Fruit fly (Drosophila melanogaster) whole organism, embryonic: ENCODE measurements around the gene CG9664.

Experiments used
- ATbp ChIP-seq: fragments of 200-800 bp; sonication (Bioruptor generic); optimal IDR thresholded peaks from 2 replicates; lab custom pipeline; 2017; ENCODE audit warnings: missing biosample characterization, mild to moderate bottlenecking, missing genetic modification characterization, missing genetic modification reagents
- Adf1 ChIP-seq: fragments of 200-800 bp; sonication (Bioruptor generic); IDR thresholded peaks from 2 replicates; pipeline ENCODE4 v1.3.6; 2022; ENCODE audit warnings: missing biosample characterization, missing genetic modification characterization
- Atf3 ChIP-seq: fragments of 200-800 bp; sonication (Bioruptor generic); optimal IDR thresholded peaks from 3 replicates; lab custom pipeline; 2016; ENCODE audit warnings: missing biosample characterization, missing genetic modification characterization
- Bgb ChIP-seq: fragments of 200-800 bp; sonication (Bioruptor generic); IDR thresholded peaks from 2 replicates; pipeline ENCODE4 v1.3.6; 2022; ENCODE audit warnings: missing biosample characterization, missing genetic modification characterization; ENCODE audit not compliant: partially characterized antibody
- Bteb2 ChIP-seq: fragments of 200-800 bp; sonication (Bioruptor generic); optimal IDR thresholded peaks from 2 replicates; lab custom pipeline; 2016; ENCODE audit warnings: missing biosample characterization, missing genetic modification characterization
- C15 ChIP-seq: fragments of 200-800 bp; sonication (Bioruptor generic); IDR thresholded peaks from 3 replicates; pipeline ENCODE4 v1.3.6; 2022; ENCODE audit warnings: missing biosample characterization, missing genetic modification characterization
- CG10274 ChIP-seq: fragments of 200-800 bp; sonication (Bioruptor generic); optimal IDR thresholded peaks from 3 replicates; lab custom pipeline; 2017; ENCODE audit warnings: missing biosample characterization, mild to moderate bottlenecking, missing genetic modification characterization
- CG10462 ChIP-seq: fragments of 200-800 bp; sonication (Bioruptor generic); optimal IDR thresholded peaks from 2 replicates; lab custom pipeline; 2016; ENCODE audit warnings: missing biosample characterization, missing genetic modification characterization
- CG11398 ChIP-seq: fragments of 200-800 bp; sonication (Bioruptor generic); optimal IDR thresholded peaks from 2 replicates; lab custom pipeline; 2016; ENCODE audit warnings: missing biosample characterization, missing genetic modification characterization
- CG13296 ChIP-seq: fragments of 200-800 bp; sonication (Bioruptor generic); optimal IDR thresholded peaks from 3 replicates; lab custom pipeline; 2018; ENCODE audit warnings: missing biosample characterization, mild to moderate bottlenecking, missing genetic modification characterization
- CG15269 ChIP-seq: fragments of 200-800 bp; sonication (Bioruptor generic); optimal IDR thresholded peaks from 2 replicates; lab custom pipeline; 2018; ENCODE audit warnings: missing biosample characterization, mild to moderate bottlenecking, missing genetic modification characterization, moderate library complexity
- CG16779 ChIP-seq: fragments of 200-800 bp; sonication (Bioruptor generic); IDR thresholded peaks from 2 replicates; pipeline ENCODE4 v1.3.6; 2022; ENCODE audit warnings: missing biosample characterization, missing genetic modification characterization
- CG17829 ChIP-seq: fragments of 200-800 bp; optimal IDR thresholded peaks from 2 replicates; lab custom pipeline; 2019; ENCODE audit warnings: missing biosample characterization, mild to moderate bottlenecking, missing genetic modification characterization, moderate library complexity
- CG1832 ChIP-seq: fragments of 200-800 bp; sonication (Bioruptor generic); optimal IDR thresholded peaks from 2 replicates; lab custom pipeline; 2017; ENCODE audit warnings: missing biosample characterization, mild to moderate bottlenecking, missing genetic modification characterization, inconsistent platforms
- CG30020 ChIP-seq: fragments of 200-800 bp; optimal IDR thresholded peaks from 2 replicates; lab custom pipeline; 2019; ENCODE audit warnings: missing biosample characterization, mild to moderate bottlenecking, missing genetic modification characterization, moderate library complexity
- CG3407 ChIP-seq: fragments of 200-800 bp; sonication (Bioruptor generic); optimal IDR thresholded peaks from 2 replicates; lab custom pipeline; 2018; ENCODE audit warnings: missing biosample characterization, mild to moderate bottlenecking, missing genetic modification characterization
- CG34224 ChIP-seq: fragments of 200-800 bp; sonication (Bioruptor generic); IDR thresholded peaks from 3 replicates; pipeline ENCODE4 v1.3.6; 2022; ENCODE audit warnings: missing biosample characterization, missing genetic modification characterization; ENCODE audit not compliant: partially characterized antibody
- CG34376 ChIP-seq: fragments of 200-800 bp; sonication (Bioruptor generic); optimal IDR thresholded peaks from 2 replicates; lab custom pipeline; 2018; ENCODE audit warnings: missing biosample characterization, mild to moderate bottlenecking, missing genetic modification characterization
- CG4328 ChIP-seq: fragments of 200-800 bp; sonication (Bioruptor generic); optimal IDR thresholded peaks from 3 replicates; lab custom pipeline; 2017; ENCODE audit warnings: missing biosample characterization, missing genetic modification reagents, missing genetic modification characterization
- CG4404 ChIP-seq: fragments of 200-800 bp; sonication (Bioruptor generic); IDR thresholded peaks from 2 replicates; pipeline ENCODE4 v1.3.6; 2022; ENCODE audit warnings: missing biosample characterization, missing genetic modification characterization
- CG4424 ChIP-seq: fragments of 200-800 bp; sonication (Bioruptor generic); optimal IDR thresholded peaks from 3 replicates; lab custom pipeline; 2016; ENCODE audit warnings: missing biosample characterization, missing genetic modification characterization
- CG4820 ChIP-seq: fragments of 200-800 bp; sonication (Bioruptor generic); optimal IDR thresholded peaks from 3 replicates; lab custom pipeline; 2016; ENCODE audit warnings: missing biosample characterization, missing genetic modification characterization
- CG7372 ChIP-seq: fragments of 200-800 bp; sonication (Bioruptor generic); IDR thresholded peaks from 2 replicates; pipeline ENCODE4 v1.3.6; 2022; ENCODE audit warnings: missing biosample characterization, missing genetic modification characterization
- CG9727 ChIP-seq: fragments of 200-800 bp; sonication (Bioruptor generic); optimal IDR thresholded peaks from 3 replicates; lab custom pipeline; 2017; ENCODE audit warnings: missing biosample characterization, mild to moderate bottlenecking, missing genetic modification characterization
- CTCF ChIP-seq: fragments of 200-800 bp; sonication (Bioruptor generic); optimal IDR thresholded peaks from 2 replicates; lab custom pipeline; 2017; ENCODE audit warnings: missing biosample characterization, mild to moderate bottlenecking, missing genetic modification characterization, moderate library complexity
- Chrac-16 ChIP-seq: fragments of 200-800 bp; sonication (Bioruptor generic); optimal IDR thresholded peaks from 3 replicates; lab custom pipeline; 2016; ENCODE audit warnings: missing biosample characterization, missing genetic modification characterization
- Dbx ChIP-seq: fragments of 200-800 bp; sonication (Bioruptor generic); IDR thresholded peaks from 3 replicates; pipeline ENCODE4 v1.3.6; 2022; ENCODE audit warnings: missing biosample characterization, missing genetic modification characterization
- Doc2 ChIP-seq: fragments of 200-800 bp; sonication (Bioruptor generic); IDR thresholded peaks from 2 replicates; pipeline ENCODE4 v1.3.6; 2022; ENCODE audit warnings: missing biosample characterization, missing genetic modification characterization
- Fer2 ChIP-seq: fragments of 200-800 bp; sonication (Bioruptor generic); optimal IDR thresholded peaks from 2 replicates; lab custom pipeline; 2018; ENCODE audit warnings: missing biosample characterization, mild to moderate bottlenecking, missing genetic modification characterization, moderate library complexity
- HmgD ChIP-seq: fragments of 200-800 bp; sonication (Bioruptor generic); optimal IDR thresholded peaks from 3 replicates; lab custom pipeline; 2016; ENCODE audit warnings: missing biosample characterization, missing genetic modification characterization
- Mad ChIP-seq: fragments of 200-800 bp; sonication (Bioruptor generic); optimal IDR thresholded peaks from 2 replicates; lab custom pipeline; 2016; ENCODE audit warnings: missing biosample characterization, missing genetic modification characterization
- Oaz ChIP-seq: fragments of 200-800 bp; sonication (Bioruptor generic); IDR thresholded peaks from 2 replicates; pipeline ENCODE4 v1.3.6; 2022; ENCODE audit warnings: missing biosample characterization, missing genetic modification characterization
- Side ChIP-seq: fragments of 200-800 bp; sonication (Bioruptor generic); optimal IDR thresholded peaks from 2 replicates; lab custom pipeline; 2016; ENCODE audit warnings: missing biosample characterization, missing genetic modification characterization
- Taf1 ChIP-seq: fragments of 200-800 bp; sonication (Bioruptor generic); IDR thresholded peaks from 2 replicates; pipeline ENCODE4 v1.3.6; 2022; ENCODE audit warnings: missing biosample characterization, missing genetic modification characterization
- aop ChIP-seq: fragments of 200-800 bp; sonication (Bioruptor generic); IDR thresholded peaks from 2 replicates; pipeline ENCODE4 v1.3.6; 2022; ENCODE audit warnings: missing biosample characterization, missing genetic modification characterization
- ase ChIP-seq: fragments of 200-800 bp; sonication (Bioruptor generic); IDR thresholded peaks from 3 replicates; pipeline ENCODE4 v1.3.6; 2022; ENCODE audit warnings: missing biosample characterization, missing genetic modification characterization
- bsh ChIP-seq, 2 experiments: fragments of 200-800 bp; sonication (Bioruptor generic); optimal IDR thresholded peaks; 2 replicates each; lab custom pipeline; 2017 to 2018; ENCODE audit warnings: mild to moderate bottlenecking in 2 of 2, missing biosample characterization in 2 of 2, missing genetic modification characterization in 2 of 2, moderate library complexity in 1 of 2
- ci ChIP-seq: fragments of 200-800 bp; sonication (Bioruptor generic); IDR thresholded peaks from 3 replicates; pipeline ENCODE4 v1.3.6; 2022; ENCODE audit warnings: missing biosample characterization, missing genetic modification characterization
- crp ChIP-seq, 2 experiments: fragments of 200-800 bp; sonication (Bioruptor generic); optimal IDR thresholded peaks; 2 replicates in 1 of 2; 3 replicates in 1 of 2; lab custom pipeline; 2017; ENCODE audit warnings: missing biosample characterization in 2 of 2, missing genetic modification characterization in 2 of 2, mild to moderate bottlenecking in 1 of 2, moderate library complexity in 1 of 2
- esg ChIP-seq: fragments of 200-800 bp; sonication (Bioruptor generic); conservative IDR thresholded peaks from 2 replicates; pipeline ENCODE4 v1.3.6; 2022; ENCODE audit warnings: missing biosample characterization, missing genetic modification characterization
- exex ChIP-seq: fragments of 200-800 bp; sonication (Bioruptor generic); optimal IDR thresholded peaks from 4 replicates; lab custom pipeline; 2018; ENCODE audit warnings: missing biosample characterization, mild to moderate bottlenecking, missing genetic modification characterization, moderate library complexity
- gsb ChIP-seq: fragments of 200-800 bp; sonication (Bioruptor generic); IDR thresholded peaks from 2 replicates; pipeline ENCODE4 v1.3.6; 2022; ENCODE audit warnings: missing biosample characterization, missing genetic modification characterization
- jigr1 ChIP-seq: fragments of 200-800 bp; sonication (Bioruptor generic); IDR thresholded peaks from 3 replicates; pipeline ENCODE4 v1.3.6; 2022; ENCODE audit warnings: missing biosample characterization, missing genetic modification characterization
- lov ChIP-seq, 2 experiments: fragments of 200-800 bp in 1 of 2; fragments of >200 bp in 1 of 2; sonication (Bioruptor generic) in 1 of 2; IDR thresholded peaks in 1 of 2; optimal IDR thresholded peaks in 1 of 2; 2 replicates in 1 of 2; 3 replicates in 1 of 2; pipeline versions ENCODE4 v1.3.6 to Lab custom; 2017 to 2022; ENCODE audit warnings: missing biosample characterization in 1 of 2, missing genetic modification characterization in 1 of 2
- pnt ChIP-seq: fragments of 200-800 bp; sonication (Bioruptor generic); optimal IDR thresholded peaks from 3 replicates; lab custom pipeline; 2016; ENCODE audit warnings: missing biosample characterization, missing genetic modification characterization
- sens ChIP-seq: fragments of 200-800 bp; sonication (Bioruptor generic); peaks from one replicate; lab custom pipeline; 2016; ENCODE audit warnings: missing biosample characterization, missing genetic modification characterization
- stwl ChIP-seq: fragments of 200-800 bp; sonication (Bioruptor generic); optimal IDR thresholded peaks from 3 replicates; lab custom pipeline; 2018; ENCODE audit warnings: missing biosample characterization, mild to moderate bottlenecking, missing genetic modification characterization, moderate library complexity
- trem ChIP-seq: fragments of 200-800 bp; optimal IDR thresholded peaks from 3 replicates; lab custom pipeline; 2019; ENCODE audit warnings: missing biosample characterization, mild to moderate bottlenecking, missing genetic modification characterization, moderate library complexity
- ttk ChIP-seq: fragments of 200-800 bp; sonication (Bioruptor generic); IDR thresholded peaks from 2 replicates; pipeline ENCODE4 v2.1.2; 2022; ENCODE audit warnings: missing biosample characterization, missing genetic modification characterization
- unpg ChIP-seq: fragments of 200-800 bp; sonication (Bioruptor generic); optimal IDR thresholded peaks from 3 replicates; lab custom pipeline; 2018; ENCODE audit warnings: missing biosample characterization, mild to moderate bottlenecking, missing genetic modification characterization, moderate library complexity

The CG9664 gene

dm6 chr2L:3301755-3302499 lies 7.4 kb upstream of the CG9664 start:
- TF ChIP-seq gsb (GFP tag; lab: Robert Waterston, UW) (peak; percentile 99), Mad (GFP tag; lab: Kevin White, UChicago) (peak; percentile 100), ttk (GFP tag; lab: Robert Waterston, UW) (peak; percentile 99), lov (optimal IDR thresholded peaks at IDR 0.05; lab: Kevin White, UChicago) (no peak), lov (GFP tag; IDR thresholded peaks at IDR 0.05; lab: Robert Waterston, UW) (peak; percentile 99), Bgb (GFP tag; lab: Robert Waterston, UW) (no peak), Adf1 (GFP tag; lab: Robert Waterston, UW) (peak; percentile 94), CG13296 (GFP tag; lab: Kevin White, UChicago) (peak; percentile 100), Fer2 (tag; lab: Kevin White, UChicago) (peak; percentile 99), CG3407 (GFP tag; lab: Kevin White, UChicago) (peak; percentile 99), stwl (peak; percentile 85), CG30020 (tag; lab: Kevin White, UChicago) (peak; percentile 90), Side (GFP tag; lab: Kevin White, UChicago) (peak; percentile 100), Chrac-16 (GFP tag; lab: Kevin White, UChicago) (peak; percentile 100), exex (tag; lab: Kevin White, UChicago) (peak; percentile 98), ase (GFP tag; lab: Robert Waterston, UW) (peak; percentile 98), Dbx (GFP tag; lab: Robert Waterston, UW) (peak; percentile 100), trem (peak; percentile 96), C15 (peak; percentile 99), CG4328 (GFP tag; lab: Kevin White, UChicago) (peak; percentile 100), Doc2 (peak; percentile 97), CG1832 (GFP tag; lab: Kevin White, UChicago) (no peak), CG7372 (GFP tag; lab: Robert Waterston, UW) (peak; percentile 99), CG10274 (peak; percentile 99), unpg (GFP tag; lab: Kevin White, UChicago) (peak; percentile 100), Oaz (GFP tag; lab: Robert Waterston, UW) (peak; percentile 99), ATbp (GFP tag; lab: Kevin White, UChicago) (peak; percentile 100), esg (GFP tag; lab: Robert Waterston, UW) (peak; percentile 99), pnt (GFP tag; lab: Kevin White, UChicago) (peak; percentile 100), HmgD (GFP tag; lab: Kevin White, UChicago) (peak; percentile 100), Taf1 (GFP tag; lab: Robert Waterston, UW) (peak; percentile 99), aop (peak; percentile 99), CG4820 (GFP tag; lab: Kevin White, UChicago) (peak; percentile 99), jigr1 (peak; percentile 95), CG4404 (GFP tag; lab: Robert Waterston, UW) (peak; percentile 99), CG4424 (GFP tag; lab: Kevin White, UChicago) (peak; percentile 99), CG34224 (peak; percentile 38; the same call in 1 of the 3 replicates), CG9727 (GFP tag; lab: Kevin White, UChicago) (peak; percentile 100), Bteb2 (peak; percentile 99), sens (GFP tag; lab: Kevin White, UChicago) (peak; percentile 100), CG11398 (GFP tag; lab: Kevin White, UChicago) (peak; percentile 99), CG10462 (GFP tag; lab: Kevin White, UChicago) (peak; percentile 99), CG34376 (GFP tag; lab: Kevin White, UChicago) (peak; percentile 100), bsh (GFP tag; optimal IDR thresholded peaks at IDR 0.05; lab: Kevin White, UChicago) (peak; percentile 99 to 100), ci (GFP tag; lab: Robert Waterston, UW) (peak; percentile 100), CG17829 (tag; lab: Kevin White, UChicago) (peak; percentile 100), CG15269 (tag; lab: Kevin White, UChicago) (peak; percentile 100), CTCF (GFP tag; lab: Kevin White, UChicago) (peak; percentile 79), Atf3 (GFP tag; lab: Kevin White, UChicago) (peak; percentile 99), crp (GFP tag; optimal IDR thresholded peaks at IDR 0.05; lab: Kevin White, UChicago) (peak; percentile 20 to 79), CG16779 (GFP tag; lab: Robert Waterston, UW) (peak; percentile 99)
